Fruit fly (Drosophila melanogaster) whole organism, wandering third instar larva: ENCODE measurements around the gene colt.

Experiments
- Hr78 ChIP-seq: fragments of >200 bp; optimal IDR thresholded peaks from 2 replicates; lab custom pipeline; 2017; ENCODE audit warnings: missing biosample characterization, missing genetic modification characterization
- jim ChIP-seq: fragments of 175-275, 200-325 bp; sonication (Bioruptor generic); optimal IDR thresholded peaks from 2 replicates; lab custom pipeline; 2016; ENCODE audit warnings: missing biosample characterization, mild to moderate bottlenecking, missing genetic modification characterization

DNA sequence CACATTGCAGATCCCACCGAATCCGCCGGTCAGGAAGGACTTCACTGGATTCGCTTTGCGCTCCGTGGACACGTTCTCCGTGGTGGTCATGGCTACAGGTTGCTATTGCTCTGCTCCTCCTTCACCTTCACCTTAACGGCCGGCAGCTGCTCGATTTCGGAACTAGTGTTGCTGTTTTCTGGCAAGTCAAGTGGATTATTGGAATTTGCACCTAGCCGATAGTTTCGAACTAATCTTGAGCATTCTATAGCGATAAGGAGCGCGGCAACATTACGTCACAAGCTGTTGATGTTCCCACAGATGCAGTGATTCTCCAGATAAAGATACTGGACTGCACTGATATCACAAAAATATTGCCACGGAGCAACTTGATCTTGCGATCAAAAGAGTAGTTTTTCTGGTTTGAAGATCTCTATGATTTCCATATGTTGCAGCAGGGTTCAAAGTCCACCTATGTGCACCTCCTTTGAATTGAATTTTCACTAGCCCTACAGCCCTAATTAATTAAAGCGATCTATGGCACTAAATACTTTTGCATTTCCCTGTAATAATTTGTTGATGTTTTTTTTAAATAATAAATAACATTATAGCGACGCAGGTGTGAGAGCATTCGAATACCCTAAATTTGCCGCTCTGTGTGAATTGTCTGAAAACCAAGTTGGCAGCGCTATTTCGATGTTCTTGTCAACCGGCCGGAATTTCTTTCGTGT, at the start of gene colt, which contains the start of gene HINT1:
- TF ChIP-seq Hr78 (GFP tag; lab: Kevin White, UChicago): no peak
- no peak for TF ChIP-seq jim (GFP tag; lab: Kevin White, UChicago)
